Worm (Caenorhabditis elegans) whole organism, L1 larva: ENCODE measurements around the gene grd-6.

Experiments used
- F16B12.6 ChIP-seq: fragments of 150-350 bp; optimal IDR thresholded peaks from 2 replicates; lab custom pipeline; 2014; ENCODE audit warnings: missing biosample characterization, missing genetic modification characterization
- Y116A8C.19 ChIP-seq: sonication (generic microtip); optimal IDR thresholded peaks from 2 replicates; lab custom pipeline; 2016; ENCODE audit warnings: missing compliant biosample characterization, missing genetic modification characterization, borderline replicate concordance
- ceh-8 ChIP-seq: fragments of 200-800 bp; sonication (Bioruptor generic); optimal IDR thresholded peaks from 2 replicates; lab custom pipeline; 2018; ENCODE audit warnings: mild to moderate bottlenecking, missing genetic modification characterization, moderate library complexity, missing compliant biosample characterization
- ces-1 ChIP-seq: fragments of 150-350 bp; optimal IDR thresholded peaks from 2 replicates; lab custom pipeline; 2014; ENCODE audit warnings: missing biosample characterization, missing genetic modification reagents, missing genetic modification characterization
- dsc-1 ChIP-seq: sonication (generic microtip); optimal IDR thresholded peaks from 2 replicates; lab custom pipeline; 2016; ENCODE audit warnings: mild to moderate bottlenecking, missing genetic modification characterization, missing compliant biosample characterization
- efl-1 ChIP-seq, 4 experiments: fragments of 150-350 bp; optimal IDR thresholded peaks in 3 of 4; peaks in 1 of 4; 1 replicate in 1 of 4; 2 replicates in 3 of 4; lab custom pipeline; 2014; ENCODE audit warnings: missing biosample characterization in 2 of 4, missing genetic modification characterization in 2 of 4, missing genetic modification reagents in 2 of 4
- efl-3 ChIP-seq: fragments of 200-800 bp; sonication (Bioruptor generic); optimal IDR thresholded peaks from 2 replicates; lab custom pipeline; 2018; ENCODE audit warnings: mild to moderate bottlenecking, missing genetic modification characterization, missing compliant biosample characterization
- egl-13 ChIP-seq: sonication (generic microtip); optimal IDR thresholded peaks from 2 replicates; lab custom pipeline; 2016; ENCODE audit warnings: missing genotype, missing genetic modification reagents, missing genetic modification characterization, missing compliant biosample characterization
- elt-3 ChIP-seq, 6 experiments: fragments of 150-350 bp in 1 of 6; sonication (generic microtip); optimal IDR thresholded peaks; 2 replicates each; lab custom pipeline; 2017 to 2018; ENCODE audit warnings: missing biosample characterization in 6 of 6, missing genetic modification characterization in 6 of 6, inconsistent platforms in 1 of 6
- fkh-10 ChIP-seq: sonication (generic microtip); optimal IDR thresholded peaks from 2 replicates; lab custom pipeline; 2017; ENCODE audit warnings: missing biosample characterization, missing genetic modification reagents, missing genetic modification characterization
- fkh-4 ChIP-seq: sonication (generic microtip); optimal IDR thresholded peaks from 2 replicates; lab custom pipeline; 2016; ENCODE audit warnings: missing compliant biosample characterization, missing genetic modification characterization, borderline replicate concordance
- fkh-8 ChIP-seq: sonication (generic microtip); optimal IDR thresholded peaks from 2 replicates; lab custom pipeline; 2016; ENCODE audit warnings: mild to moderate bottlenecking, missing genetic modification characterization, missing compliant biosample characterization
- fos-1 ChIP-seq: fragments of 150-350 bp; optimal IDR thresholded peaks from 2 replicates; lab custom pipeline; 2014; ENCODE audit warnings: missing biosample characterization, missing genetic modification characterization
- hlh-4 ChIP-seq: sonication (generic microtip); optimal IDR thresholded peaks from 2 replicates; lab custom pipeline; 2016; ENCODE audit warnings: mild to moderate bottlenecking, missing genetic modification characterization, missing compliant biosample characterization
- irx-1 ChIP-seq: sonication (generic microtip); optimal IDR thresholded peaks from 2 replicates; lab custom pipeline; 2016; ENCODE audit warnings: missing genetic modification characterization, missing compliant biosample characterization
- isw-1 ChIP-seq: fragments of 200-800 bp; sonication (Bioruptor generic); IDR thresholded peaks from 2 replicates; pipeline ENCODE4 v1.3.6; 2022; ENCODE audit warnings: missing genetic modification characterization, missing compliant biosample characterization
- lin-13 ChIP-seq: fragments of 150-350 bp; optimal IDR thresholded peaks from 2 replicates; lab custom pipeline; 2014; ENCODE audit warnings: missing biosample characterization, missing genetic modification reagents, missing genetic modification characterization
- lin-14 ChIP-seq: fragments of 200-800 bp; sonication (Bioruptor generic); optimal IDR thresholded peaks from 2 replicates; lab custom pipeline; 2018; ENCODE audit warnings: mild to moderate bottlenecking, missing genetic modification characterization, moderate library complexity, missing compliant biosample characterization
- lin-15B ChIP-seq: fragments of 150-350 bp; sonication (generic microtip); optimal IDR thresholded peaks from 3 replicates; lab custom pipeline; 2014; ENCODE audit warnings: missing biosample characterization, missing genetic modification characterization
- lir-3 ChIP-seq: sonication (generic microtip); optimal IDR thresholded peaks from 2 replicates; lab custom pipeline; 2016; ENCODE audit warnings: mild to moderate bottlenecking, missing genetic modification characterization, moderate library complexity, missing compliant biosample characterization; ENCODE audit not compliant: poor library complexity
- mdl-1 ChIP-seq, 2 experiments: fragments of 150-350 bp; optimal IDR thresholded peaks; 2 replicates each; lab custom pipeline; 2014 to 2017; ENCODE audit warnings: missing biosample characterization in 2 of 2, missing genetic modification characterization in 2 of 2, inconsistent platforms in 1 of 2
- mef-2 ChIP-seq: fragments of 150-350 bp; optimal IDR thresholded peaks from 2 replicates; lab custom pipeline; 2014; ENCODE audit warnings: missing biosample characterization, missing genetic modification characterization
- mep-1 ChIP-seq: fragments of 150-350 bp; optimal IDR thresholded peaks from 2 replicates; lab custom pipeline; 2014; ENCODE audit warnings: missing biosample characterization, missing genetic modification characterization
- nhr-11 ChIP-seq: fragments of 150-350 bp; optimal IDR thresholded peaks from 2 replicates; lab custom pipeline; 2014; ENCODE audit warnings: missing biosample characterization, missing genetic modification characterization
- nhr-19 ChIP-seq: fragments of 200-800 bp; sonication (Bioruptor generic); conservative IDR thresholded peaks from 2 replicates; pipeline ENCODE4 v1.3.6; 2022; ENCODE audit warnings: missing genetic modification characterization, missing compliant biosample characterization
- nhr-20 ChIP-seq: sonication (generic microtip); optimal IDR thresholded peaks from 2 replicates; lab custom pipeline; 2016; ENCODE audit warnings: mild to moderate bottlenecking, missing genetic modification characterization, missing compliant biosample characterization
- nhr-28 ChIP-seq: fragments of 150-350 bp; optimal IDR thresholded peaks from 2 replicates; lab custom pipeline; 2014; ENCODE audit warnings: missing biosample characterization, missing genetic modification characterization
- nhr-47 ChIP-seq: sonication (generic microtip); optimal IDR thresholded peaks from 2 replicates; lab custom pipeline; 2016; ENCODE audit warnings: mild to moderate bottlenecking, missing genetic modification characterization, moderate library complexity, missing compliant biosample characterization
- nhr-71 ChIP-seq: sonication (generic microtip); optimal IDR thresholded peaks from 2 replicates; lab custom pipeline; 2016; ENCODE audit warnings: mild to moderate bottlenecking, missing genetic modification characterization, moderate library complexity, missing compliant biosample characterization
- nhr-76 ChIP-seq: sonication (generic microtip); optimal IDR thresholded peaks from 2 replicates; lab custom pipeline; 2017; ENCODE audit warnings: missing biosample characterization, missing genetic modification characterization
- nhr-77 ChIP-seq: fragments of 150-350 bp; optimal IDR thresholded peaks from 2 replicates; lab custom pipeline; 2014; ENCODE audit warnings: missing biosample characterization, missing genetic modification characterization
- nhr-84 ChIP-seq: sonication (generic microtip); optimal IDR thresholded peaks from 2 replicates; lab custom pipeline; 2017; ENCODE audit warnings: missing biosample characterization, missing genetic modification characterization
- nhr-85 ChIP-seq: sonication (generic microtip); peaks from one replicate; lab custom pipeline; 2016; ENCODE audit warnings: missing genetic modification characterization, inconsistent platforms, missing compliant biosample characterization
- pag-3 ChIP-seq: sonication (generic microtip); optimal IDR thresholded peaks from 2 replicates; lab custom pipeline; 2017; ENCODE audit warnings: missing genetic modification characterization, mild to moderate bottlenecking, missing compliant biosample characterization, antibody characterized with exemption, borderline replicate concordance; ENCODE audit not compliant: insufficient read depth
- pax-3 ChIP-seq: fragments of 200-800 bp; sonication (Bioruptor generic); optimal IDR thresholded peaks from 2 replicates; lab custom pipeline; 2018; ENCODE audit warnings: mild to moderate bottlenecking, missing genetic modification characterization, moderate library complexity, missing compliant biosample characterization
- pqm-1 ChIP-seq: sonication (generic microtip); optimal IDR thresholded peaks from 3 replicates; lab custom pipeline; 2017; ENCODE audit warnings: missing biosample characterization, missing genetic modification characterization
- rnt-1 ChIP-seq: sonication (generic microtip); optimal IDR thresholded peaks from 2 replicates; lab custom pipeline; 2016; ENCODE audit warnings: mild to moderate bottlenecking, missing genetic modification characterization, moderate library complexity, missing compliant biosample characterization
- snu-23 ChIP-seq: sonication (generic microtip); optimal IDR thresholded peaks from 2 replicates; lab custom pipeline; 2016; ENCODE audit warnings: missing genetic modification characterization, missing compliant biosample characterization
- sox-4 ChIP-seq: sonication (generic microtip); optimal IDR thresholded peaks from 2 replicates; lab custom pipeline; 2016; ENCODE audit warnings: missing genetic modification characterization, missing compliant biosample characterization
- sup-37 ChIP-seq: fragments of 200-800 bp; sonication (Bioruptor generic); optimal IDR thresholded peaks from 2 replicates; lab custom pipeline; 2018; ENCODE audit warnings: mild to moderate bottlenecking, missing genetic modification characterization, missing compliant biosample characterization
- tbx-2 ChIP-seq: sonication (generic microtip); optimal IDR thresholded peaks from 2 replicates; lab custom pipeline; 2016; ENCODE audit warnings: missing genetic modification characterization, missing compliant biosample characterization
- unc-30 ChIP-seq: sonication (generic microtip); optimal IDR thresholded peaks from 2 replicates; lab custom pipeline; 2017; ENCODE audit warnings: missing biosample characterization, missing genetic modification characterization
- unc-98 ChIP-seq: fragments of 200-800 bp; sonication (Bioruptor generic); IDR thresholded peaks from 2 replicates; pipeline ENCODE4 v1.3.6; 2022; ENCODE audit warnings: missing genetic modification characterization, missing compliant biosample characterization
- zag-1 ChIP-seq: fragments of 150-350 bp; optimal IDR thresholded peaks from 2 replicates; lab custom pipeline; 2014; ENCODE audit warnings: missing biosample characterization, missing genetic modification characterization
- zip-4 ChIP-seq: fragments of 200-800 bp; sonication (Bioruptor generic); optimal IDR thresholded peaks from 2 replicates; lab custom pipeline; 2018; ENCODE audit warnings: mild to moderate bottlenecking, missing genetic modification characterization, moderate library complexity, missing compliant biosample characterization

The grd-6 gene

ce11 chrV:9268202-9268601 lies 46.5 kb downstream of the grd-6 start:
- TF ChIP-seq nhr-85 (no peak), fkh-8 (tag; lab: Kevin White, UChicago) (peak; percentile 5), dsc-1 (tag; lab: Kevin White, UChicago) (peak; percentile 68), efl-1 (optimal IDR thresholded peaks at IDR 0.05; lab: Kevin White, UChicago) (no peak), efl-1 (GFP tag; optimal IDR thresholded peaks at IDR 0.05 in 1 of 2; lab: Kevin White, UChicago) (peak in 1 of 2 experiments; percentile 9)

- TF ChIP-seq nhr-28 (tag; lab: Kevin White, UChicago): no peak
- TF ChIP-seq efl-1 (optimal IDR thresholded peaks at IDR 0.05; lab: Kevin White, UChicago): no peak
- peak in 1 of 2 experiments; percentile 38 for TF ChIP-seq efl-1 (GFP tag; optimal IDR thresholded peaks at IDR 0.05 in 1 of 2; lab: Kevin White, UChicago)
- TF ChIP-seq nhr-20 (tag; lab: Kevin White, UChicago): peak; percentile 25
- no peak for TF ChIP-seq snu-23 (GFP tag; lab: Kevin White, UChicago)
- TF ChIP-seq dsc-1 (tag; lab: Kevin White, UChicago): peak; percentile 24
- no peak for TF ChIP-seq nhr-77
- TF ChIP-seq rnt-1: peak; percentile 32
- TF ChIP-seq nhr-71 (tag; lab: Kevin White, UChicago): peak; percentile 55
- peak; percentile 68 for TF ChIP-seq lin-14 (GFP tag; lab: Kevin White, UChicago)
Observed at ce11 chrV:9270442-9270841, 48.8 kb downstream of the grd-6 start.

ce11 chrV:9271835-9272234 lies 50.2 kb downstream of the grd-6 start:
- TF ChIP-seq fkh-8 (tag; lab: Kevin White, UChicago): peak; percentile 42
- peak; percentile 56 for TF ChIP-seq nhr-85
- peak; percentile 98 for TF ChIP-seq dsc-1 (tag; lab: Kevin White, UChicago)
- TF ChIP-seq nhr-71 (tag; lab: Kevin White, UChicago): peak; percentile 30
- no peak for TF ChIP-seq mef-2 (tag; lab: Kevin White, UChicago)
- TF ChIP-seq fkh-4 (tag; lab: Kevin White, UChicago): peak; percentile 91

- no peak for TF ChIP-seq sup-37 (GFP tag; lab: Kevin White, UChicago)
- TF ChIP-seq ces-1 (GFP tag; lab: Kevin White, UChicago): no peak
- no peak for TF ChIP-seq elt-3 (tag; optimal IDR thresholded peaks at IDR 0.05; lab: Kevin White, UChicago)
- peak; percentile 19 for TF ChIP-seq sox-4 (tag; lab: Kevin White, UChicago)
- TF ChIP-seq tbx-2 (tag; lab: Kevin White, UChicago): no peak
- TF ChIP-seq isw-1 (GFP tag; lab: Robert Waterston, UW): no peak
- no peak for TF ChIP-seq zip-4 (GFP tag; lab: Kevin White, UChicago)
- no peak for TF ChIP-seq ceh-8 (GFP tag; lab: Kevin White, UChicago)
- no peak for TF ChIP-seq pag-3 (tag; lab: Kevin White, UChicago)
- no peak for TF ChIP-seq nhr-85
- no peak for TF ChIP-seq fkh-10 (GFP tag; lab: Kevin White, UChicago)
- no peak for TF ChIP-seq lin-13
- TF ChIP-seq lir-3 (tag; lab: Kevin White, UChicago): no peak
- TF ChIP-seq Y116A8C.19: no peak
- no peak for TF ChIP-seq pqm-1 (tag; lab: Kevin White, UChicago)
- no peak for TF ChIP-seq nhr-19
- no peak for TF ChIP-seq efl-3 (GFP tag; lab: Kevin White, UChicago)
- TF ChIP-seq fos-1 (tag; lab: Kevin White, UChicago): no peak
- TF ChIP-seq nhr-47 (tag; lab: Kevin White, UChicago): no peak
- peak; percentile 73 for TF ChIP-seq dsc-1 (tag; lab: Kevin White, UChicago)
- TF ChIP-seq lin-15B: no peak
- TF ChIP-seq mdl-1 (tag; optimal IDR thresholded peaks at IDR 0.05; lab: Kevin White, UChicago): no peak
- TF ChIP-seq nhr-11 (tag; lab: Kevin White, UChicago): no peak
- TF ChIP-seq unc-30: no peak
- no peak for TF ChIP-seq nhr-76
- TF ChIP-seq fkh-8 (tag; lab: Kevin White, UChicago): peak; percentile 54
- no peak for TF ChIP-seq unc-98 (GFP tag; lab: Robert Waterston, UW)
- no peak for TF ChIP-seq nhr-84 (tag; lab: Kevin White, UChicago)
- no peak for TF ChIP-seq mef-2 (tag; lab: Kevin White, UChicago)
- TF ChIP-seq F16B12.6 (tag; lab: Kevin White, UChicago): no peak
- TF ChIP-seq irx-1 (tag; lab: Kevin White, UChicago): no peak
- no peak for TF ChIP-seq egl-13 (tag; lab: Kevin White, UChicago)
- no peak for TF ChIP-seq hlh-4 (tag; lab: Kevin White, UChicago)
- TF ChIP-seq zag-1: no peak
- peak; percentile 57 for TF ChIP-seq pax-3
- TF ChIP-seq mep-1: no peak
Observed at ce11 chrV:9272624-9273023, 51.0 kb downstream of the grd-6 start.
